Worm (Caenorhabditis elegans) whole organism, early embryonic: Measurements from ENCODE around the gene C41H7.9.

Experiments
- B0310.2 ChIP-seq: sonication (generic microtip); optimal IDR thresholded peaks from 2 replicates; lab custom pipeline; 2016; ENCODE audit warnings: mild to moderate bottlenecking, missing genetic modification characterization, missing compliant biosample characterization
- F13C5.2 ChIP-seq: sonication (generic microtip); optimal IDR thresholded peaks from 2 replicates; lab custom pipeline; 2017; ENCODE audit warnings: mild to moderate bottlenecking, missing genetic modification characterization, inconsistent platforms, missing compliant biosample characterization
- aly-1 ChIP-seq: sonication (generic microtip); optimal IDR thresholded peaks from 2 replicates; lab custom pipeline; 2016; ENCODE audit warnings: missing genetic modification characterization, missing compliant biosample characterization
- ama-1 ChIP-seq: fragments of 150-350 bp; optimal IDR thresholded peaks from 2 replicates; lab custom pipeline; 2014
- ceh-13 ChIP-seq: fragments of 200-800 bp; sonication (Bioruptor generic); optimal IDR thresholded peaks from 2 replicates; lab custom pipeline; 2018; ENCODE audit warnings: mild to moderate bottlenecking, missing genetic modification characterization, missing compliant biosample characterization
- ceh-36 ChIP-seq: sonication (generic microtip); optimal IDR thresholded peaks from 2 replicates; lab custom pipeline; 2016; ENCODE audit warnings: missing genetic modification characterization, inconsistent platforms, missing compliant biosample characterization
- ets-7 ChIP-seq: sonication (generic microtip); optimal IDR thresholded peaks from 2 replicates; lab custom pipeline; 2016; ENCODE audit warnings: missing genotype, missing genetic modification characterization, missing compliant biosample characterization
- flt-1 ChIP-seq: fragments of 200-800 bp; sonication (Bioruptor generic); IDR thresholded peaks from 2 replicates; pipeline ENCODE4 v1.3.6; 2022; ENCODE audit warnings: missing genetic modification characterization, missing compliant biosample characterization
- hmbx-1 ChIP-seq: sonication (generic microtip); optimal IDR thresholded peaks from 2 replicates; lab custom pipeline; 2016; ENCODE audit warnings: mild to moderate bottlenecking, missing genetic modification characterization, missing compliant biosample characterization
- hmg-4 ChIP-seq: fragments of 200-800 bp; sonication (Bioruptor generic); optimal IDR thresholded peaks from 2 replicates; lab custom pipeline; 2018; ENCODE audit warnings: mild to moderate bottlenecking, missing genetic modification characterization, missing compliant biosample characterization
- hnd-1 ChIP-seq: sonication (generic microtip); optimal IDR thresholded peaks from 2 replicates; lab custom pipeline; 2016; ENCODE audit warnings: missing genetic modification characterization, missing compliant biosample characterization
- pes-1 ChIP-seq: fragments of 200-800 bp; sonication (Bioruptor generic); IDR thresholded peaks from 2 replicates; pipeline ENCODE4 v1.3.6; 2022; ENCODE audit warnings: missing genetic modification reagents, missing genetic modification characterization, missing compliant biosample characterization
- scrt-1 ChIP-seq: fragments of 200-800 bp; sonication (Bioruptor generic); IDR thresholded peaks from 2 replicates; pipeline ENCODE4 v1.3.6; 2022; ENCODE audit warnings: missing genetic modification characterization, missing compliant biosample characterization
- sea-1 ChIP-seq: fragments of 200-800 bp; sonication (Bioruptor generic); conservative IDR thresholded peaks from 2 replicates; pipeline ENCODE4 v1.3.6; 2022; ENCODE audit warnings: missing genetic modification characterization, missing compliant biosample characterization
- tbx-11 ChIP-seq: fragments of 200-800 bp; sonication (Bioruptor generic); IDR thresholded peaks from 2 replicates; pipeline ENCODE4 v1.3.6; 2022; ENCODE audit warnings: missing genetic modification characterization, missing compliant biosample characterization
- tbx-37 ChIP-seq: fragments of 200-800 bp; sonication (Bioruptor generic); conservative IDR thresholded peaks from 2 replicates; pipeline ENCODE4 v1.3.6; 2022; ENCODE audit warnings: missing genetic modification reagents, missing genetic modification characterization, missing compliant biosample characterization
- tra-4 ChIP-seq: sonication (generic microtip); optimal IDR thresholded peaks from 2 replicates; lab custom pipeline; 2017; ENCODE audit warnings: missing genetic modification characterization, missing compliant biosample characterization

Gene C41H7.9

DNA sequence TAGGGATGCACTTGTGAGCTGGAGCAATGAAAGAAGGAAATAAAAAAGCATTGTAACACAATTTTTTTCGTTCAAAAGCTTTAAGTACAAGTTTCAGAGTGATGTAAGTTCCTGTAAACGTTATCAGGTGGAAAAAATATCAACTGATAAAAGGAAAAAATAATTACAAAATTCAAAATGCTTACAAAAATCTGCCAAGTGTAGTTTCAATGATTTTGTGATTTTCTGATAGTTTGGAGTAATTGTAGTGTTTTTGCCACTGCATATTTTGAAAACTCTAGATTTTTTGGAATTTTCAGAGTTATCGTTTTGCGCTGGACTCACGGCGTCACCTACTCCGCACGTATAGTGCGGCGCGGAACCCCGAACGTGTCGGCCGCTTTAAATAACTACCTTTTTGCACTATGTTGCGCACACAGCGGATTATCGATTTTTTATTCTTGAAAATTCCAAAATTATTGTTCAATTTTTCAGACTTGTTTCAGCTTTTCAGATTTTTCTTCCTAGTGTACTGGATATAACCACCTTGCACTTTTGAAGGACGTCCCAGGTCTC, 11.4 kb upstream of the C41H7.9 start, which contains the start of gene clec-2:
clec-2 (minus strand) TSS at position 51 of the 555 bp plus-strand sequence.
- TF ChIP-seq ceh-13 (GFP tag; lab: Kevin White, UChicago) = no peak
- no peak for TF ChIP-seq sea-1 (GFP tag; lab: Robert Waterston, UW)

DNA sequence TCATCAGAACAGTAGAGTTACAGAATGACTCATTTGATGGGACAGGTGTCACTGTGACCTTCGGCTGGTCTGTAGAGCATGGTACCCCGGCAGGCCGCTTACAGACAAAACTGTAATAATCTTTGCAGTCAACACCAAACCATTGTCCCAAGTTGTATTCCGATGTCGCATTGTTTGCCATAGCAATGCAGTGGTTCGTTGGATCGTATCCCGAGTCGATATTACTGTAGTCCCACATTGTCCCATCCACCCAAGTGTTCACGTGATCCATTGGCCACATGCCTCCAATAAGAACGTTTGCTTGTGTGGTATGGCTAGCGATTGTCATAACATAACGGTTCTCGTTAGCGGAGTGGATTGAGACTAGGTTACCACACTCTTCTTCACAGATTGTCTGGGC, 8.9 kb upstream of the C41H7.9 start:
- TF ChIP-seq ama-1 (lab: Kevin White, UChicago) (no peak), flt-1 (GFP tag; lab: Robert Waterston, UW) (no peak), B0310.2 (tag; lab: Kevin White, UChicago) (no peak), scrt-1 (GFP tag; lab: Robert Waterston, UW) (no peak)

DNA sequence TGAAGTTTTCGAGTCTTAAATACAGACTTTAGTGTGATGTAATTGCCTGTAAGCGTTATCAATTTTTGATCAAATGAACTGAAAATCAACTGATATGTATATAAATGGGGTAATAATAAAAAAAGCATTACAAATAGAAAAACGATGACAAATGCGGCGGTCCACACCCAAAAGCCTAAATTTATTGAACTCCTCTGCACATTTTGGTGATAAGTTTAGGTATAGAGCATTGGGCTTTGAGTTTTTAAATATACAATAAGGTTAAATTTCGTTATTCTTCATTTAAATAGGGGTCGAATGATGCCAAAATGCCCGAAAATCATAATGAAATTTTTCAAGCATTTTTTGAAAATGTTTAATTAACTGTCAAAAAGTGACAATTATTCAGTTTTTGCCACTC, 7.8 kb upstream of the C41H7.9 start, which contains the start of gene clec-3:
clec-3 (minus strand) TSS at position 101 of the 400 bp plus-strand sequence.
- TF ChIP-seq tbx-11 (GFP tag; lab: Robert Waterston, UW) = no peak
- no peak for TF ChIP-seq hnd-1
- TF ChIP-seq tra-4 (tag; lab: Kevin White, UChicago) = no peak
- no peak for TF ChIP-seq hmbx-1 (tag; lab: Kevin White, UChicago)
- TF ChIP-seq pes-1 = no peak
- TF ChIP-seq hmg-4 (GFP tag; lab: Kevin White, UChicago) = no peak
- TF ChIP-seq B0310.2 (tag; lab: Kevin White, UChicago) = no peak
- no peak for TF ChIP-seq flt-1 (GFP tag; lab: Robert Waterston, UW)
- no peak for TF ChIP-seq ceh-36
- no peak for TF ChIP-seq ets-7
- TF ChIP-seq tbx-37 = no peak
- no peak for TF ChIP-seq scrt-1 (GFP tag; lab: Robert Waterston, UW)

DNA sequence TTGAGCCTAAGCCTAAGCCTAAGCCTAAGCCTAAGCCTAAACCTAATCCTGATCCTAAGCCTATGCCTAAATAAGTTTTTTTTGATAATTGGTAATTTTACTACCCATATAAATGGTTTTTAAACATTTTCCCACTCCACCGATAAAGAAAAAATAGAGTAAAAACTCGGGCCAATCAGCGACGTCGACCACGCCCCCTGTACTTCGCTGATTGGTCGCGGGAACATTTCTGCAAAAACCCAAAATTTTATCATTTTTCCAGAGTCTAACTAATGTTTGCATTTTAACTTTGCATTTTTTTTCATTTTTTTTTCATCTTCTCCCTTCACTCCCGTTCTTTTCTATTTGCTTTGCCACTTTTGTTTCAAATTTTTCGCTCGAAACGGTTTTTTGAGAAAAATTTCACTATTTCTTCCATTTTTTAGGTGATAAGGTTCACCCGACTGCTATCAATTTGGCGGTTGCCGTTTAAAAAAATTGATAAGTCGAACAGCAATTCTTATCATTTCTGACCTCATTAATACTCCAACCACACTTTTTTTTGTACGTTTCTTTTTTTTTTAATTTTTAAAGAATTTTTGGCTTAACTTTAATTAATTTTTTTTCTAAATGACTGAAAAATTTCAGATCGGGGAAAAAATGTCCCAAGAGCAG, 2.3 kb upstream of the C41H7.9 start, which contains the start of gene C41H7.2:
C41H7.2 (plus strand) TSS at position 622 of the 654 bp plus-strand sequence.
- TF ChIP-seq scrt-1 (GFP tag; lab: Robert Waterston, UW) = no peak
- TF ChIP-seq pes-1 = no peak
- TF ChIP-seq ets-7 = no peak
- no peak for TF ChIP-seq hnd-1
- TF ChIP-seq ceh-13 (GFP tag; lab: Kevin White, UChicago) = no peak
- TF ChIP-seq F13C5.2 (tag; lab: Kevin White, UChicago) = no peak
- TF ChIP-seq ceh-36 = no peak
- no peak for TF ChIP-seq hmg-4 (GFP tag; lab: Kevin White, UChicago)

DNA sequence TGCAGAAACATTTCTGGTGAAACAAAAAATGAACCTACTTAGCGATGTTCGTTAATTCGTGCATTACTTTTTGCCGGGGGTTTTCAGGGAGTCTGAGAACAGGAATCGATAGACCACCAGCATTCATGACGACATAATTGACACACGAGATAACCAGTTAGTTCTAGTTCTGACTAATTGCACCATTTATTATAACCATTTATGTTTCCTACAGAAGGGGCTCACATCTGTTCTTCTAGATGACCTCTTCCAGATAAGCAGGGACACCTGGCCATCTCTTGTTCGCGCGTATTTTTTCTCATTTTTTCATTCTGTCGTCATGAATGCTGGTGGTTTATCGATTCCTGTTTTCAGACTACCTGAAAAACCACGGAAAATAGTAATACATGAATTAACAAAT, 3.6 kb downstream of the C41H7.9 start, which contains the start of gene sdz-5:
sdz-5 (plus strand) TSS at position 301 of the 400 bp plus-strand sequence.
- TF ChIP-seq hmbx-1 (tag; lab: Kevin White, UChicago) (no peak), aly-1 (no peak), ama-1 (lab: Kevin White, UChicago) (no peak), tra-4 (tag; lab: Kevin White, UChicago) (no peak), F13C5.2 (tag; lab: Kevin White, UChicago) (no peak), hnd-1 (no peak), flt-1 (GFP tag; lab: Robert Waterston, UW) (no peak), sea-1 (GFP tag; lab: Robert Waterston, UW) (no peak), tbx-37 (no peak), pes-1 (no peak), ceh-36 (no peak), hmg-4 (GFP tag; lab: Kevin White, UChicago) (no peak), scrt-1 (GFP tag; lab: Robert Waterston, UW) (no peak), B0310.2 (tag; lab: Kevin White, UChicago) (no peak), ets-7 (no peak), tbx-11 (GFP tag; lab: Robert Waterston, UW) (no peak)

DNA sequence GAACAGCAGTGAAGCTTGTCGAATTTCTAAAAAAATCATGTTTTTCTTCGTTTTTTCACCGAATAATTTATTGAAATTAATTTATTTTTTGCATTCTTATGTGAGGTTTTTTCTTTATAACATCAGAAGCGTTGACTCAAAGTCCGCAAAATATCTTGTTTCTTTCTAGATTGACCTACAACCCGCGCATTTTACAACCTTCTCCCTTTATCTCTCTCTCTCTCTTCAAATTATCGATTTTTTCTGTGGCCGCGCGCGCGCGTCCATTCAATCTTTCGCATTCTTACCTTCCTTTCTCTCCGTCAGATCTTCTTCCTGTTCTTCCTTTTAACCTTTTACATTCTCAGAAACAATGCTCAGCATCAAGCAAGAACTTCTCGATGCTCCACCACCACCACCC, 6.5 kb downstream of the C41H7.9 start, which contains the start of gene lido-12:
lido-12 (plus strand) TSS at position 301 of the 400 bp plus-strand sequence.
- no peak for TF ChIP-seq B0310.2 (tag; lab: Kevin White, UChicago)

DNA sequence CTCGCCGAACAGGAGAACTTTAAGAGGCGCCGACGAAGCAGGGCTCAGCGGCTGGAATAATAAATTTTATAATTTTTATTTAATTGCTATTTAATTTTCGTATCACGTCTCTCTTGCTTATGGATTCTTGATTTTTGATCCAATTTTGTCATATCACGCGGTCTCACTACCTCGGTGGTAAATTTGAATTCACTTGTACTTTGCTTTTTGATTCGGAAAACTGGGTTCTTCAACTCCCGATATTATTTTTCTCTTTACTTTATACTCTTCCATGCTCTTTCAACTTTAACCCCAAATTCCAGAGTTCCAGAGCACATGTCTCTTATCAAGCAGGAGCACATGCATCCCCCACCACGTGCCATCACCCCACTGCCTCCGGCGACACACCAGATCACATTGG, 8.4 kb downstream of the C41H7.9 start, which contains the start of gene lido-11:
lido-11 (plus strand) TSS at position 301 of the 400 bp plus-strand sequence.
- TF ChIP-seq ceh-13 (GFP tag; lab: Kevin White, UChicago) (no peak), hmbx-1 (tag; lab: Kevin White, UChicago) (no peak), F13C5.2 (tag; lab: Kevin White, UChicago) (no peak), B0310.2 (tag; lab: Kevin White, UChicago) (no peak), tra-4 (tag; lab: Kevin White, UChicago) (no peak), tbx-37 (no peak), tbx-11 (GFP tag; lab: Robert Waterston, UW) (no peak), ceh-36 (no peak), ets-7 (no peak), scrt-1 (GFP tag; lab: Robert Waterston, UW) (no peak), sea-1 (GFP tag; lab: Robert Waterston, UW) (no peak), pes-1 (no peak)

DNA sequence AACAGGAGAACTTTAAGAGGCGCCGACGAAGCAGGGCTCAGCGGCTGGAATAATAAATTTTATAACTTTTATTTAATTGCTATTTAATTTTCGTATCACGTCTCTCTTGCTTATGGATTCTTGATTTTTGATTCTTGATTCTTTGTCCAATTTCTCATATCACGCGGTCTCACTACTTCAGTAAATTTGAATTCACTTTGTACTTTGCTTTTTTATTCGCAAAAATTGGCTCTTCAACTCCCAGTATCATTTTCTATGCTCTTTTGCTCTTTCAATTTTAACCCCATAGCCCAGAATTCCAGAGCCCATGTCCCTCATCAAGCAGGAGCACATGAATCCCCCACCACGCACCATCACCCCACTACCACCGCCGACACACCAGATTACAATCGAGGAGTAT, 9.8 kb downstream of the C41H7.9 start, which contains the start of gene lido-10:
lido-10 (plus strand) TSS at position 301 of the 400 bp plus-strand sequence.
- no peak for TF ChIP-seq ceh-13 (GFP tag; lab: Kevin White, UChicago)
- no peak for TF ChIP-seq aly-1
- TF ChIP-seq tbx-11 (GFP tag; lab: Robert Waterston, UW) = no peak
- TF ChIP-seq ets-7 = no peak
- TF ChIP-seq hnd-1 = no peak
